Fruit fly (Drosophila melanogaster) whole organism, pupa: ENCODE measurements around the gene CG7653.

Experiments used
- CG17806 ChIP-seq: fragments of 200-800 bp; sonication (Bioruptor generic); optimal IDR thresholded peaks from 2 replicates; lab custom pipeline; 2018; ENCODE audit warnings: missing biosample characterization, mild to moderate bottlenecking, missing genetic modification characterization, moderate library complexity
- CG8301 ChIP-seq: fragments of 200-800 bp; sonication (Bioruptor generic); optimal IDR thresholded peaks from 2 replicates; lab custom pipeline; 2018; ENCODE audit warnings: missing biosample characterization, mild to moderate bottlenecking, missing genetic modification characterization

dm6 chr2L:15902310-15902709, 22.4 kb upstream of the CG7653 start, which contains the start of gene CG31821:
- no peak for TF ChIP-seq CG17806 (tag; lab: Kevin White, UChicago)
- TF ChIP-seq CG8301, result no peak
